Worm (Caenorhabditis elegans) whole organism, L2 larva: ENCODE results near the gene nep-4.

Experiments
- C34F6.9 ChIP-seq: fragments of 150-350 bp; optimal IDR thresholded peaks from 2 replicates; lab custom pipeline; 2014; ENCODE audit warnings: missing biosample characterization, missing genetic modification characterization
- F13H6.1 ChIP-seq: sonication (generic microtip); optimal IDR thresholded peaks from 2 replicates; lab custom pipeline; 2016; ENCODE audit warnings: missing genetic modification characterization, missing compliant biosample characterization
- R02D3.7 ChIP-seq: fragments of 150-350 bp; optimal IDR thresholded peaks from 2 replicates; lab custom pipeline; 2014; ENCODE audit warnings: missing biosample characterization, missing genetic modification characterization
- Y55F3AM.14 ChIP-seq: fragments of 200-800 bp; sonication (Bioruptor generic); optimal IDR thresholded peaks from 2 replicates; lab custom pipeline; 2018; ENCODE audit warnings: mild to moderate bottlenecking, missing genetic modification characterization, missing compliant biosample characterization
- ZK546.5 ChIP-seq: sonication (generic microtip); optimal IDR thresholded peaks from 2 replicates; lab custom pipeline; 2017; ENCODE audit warnings: missing biosample characterization, missing genetic modification characterization
- alr-1 ChIP-seq: fragments of 150-350 bp; optimal IDR thresholded peaks from 2 replicates; lab custom pipeline; 2014; ENCODE audit warnings: missing biosample characterization, missing genetic modification characterization
- aly-2 ChIP-seq: fragments of 150-350 bp; optimal IDR thresholded peaks from 2 replicates; lab custom pipeline; 2014; ENCODE audit warnings: missing biosample characterization, missing genetic modification characterization
- ama-1 ChIP-seq: fragments of 150-350 bp; optimal IDR thresholded peaks from 2 replicates; lab custom pipeline; 2018; ENCODE audit warnings: inconsistent platforms
- blmp-1 ChIP-seq: sonication (generic microtip); optimal IDR thresholded peaks from 2 replicates; lab custom pipeline; 2017; ENCODE audit warnings: missing genetic modification characterization, mild to moderate bottlenecking, missing compliant biosample characterization, antibody characterized with exemption, moderate library complexity; ENCODE audit not compliant: insufficient read depth
- ceh-16 ChIP-seq: fragments of 150-350 bp; optimal IDR thresholded peaks from 2 replicates; lab custom pipeline; 2014; ENCODE audit warnings: missing biosample characterization, missing genetic modification characterization
- ceh-82 ChIP-seq: fragments of 150-350 bp; optimal IDR thresholded peaks from 2 replicates; lab custom pipeline; 2014; ENCODE audit warnings: missing biosample characterization, missing genetic modification characterization
- crh-2 ChIP-seq: sonication (generic microtip); optimal IDR thresholded peaks from 2 replicates; lab custom pipeline; 2017; ENCODE audit warnings: missing biosample characterization, missing genetic modification characterization
- dmd-4 ChIP-seq: sonication (generic microtip); optimal IDR thresholded peaks from 2 replicates; lab custom pipeline; 2017; ENCODE audit warnings: missing biosample characterization, missing genetic modification characterization
- egl-27 ChIP-seq: sonication (generic microtip); optimal IDR thresholded peaks from 3 replicates; lab custom pipeline; 2017; ENCODE audit warnings: missing biosample characterization, missing genetic modification reagents, missing genetic modification characterization
- elt-1 ChIP-seq: fragments of 150-350 bp; optimal IDR thresholded peaks from 2 replicates; lab custom pipeline; 2014; ENCODE audit warnings: missing biosample characterization, missing genetic modification characterization
- elt-3 ChIP-seq: sonication (generic microtip); optimal IDR thresholded peaks from 2 replicates; lab custom pipeline; 2017; ENCODE audit warnings: missing biosample characterization, missing genetic modification characterization
- fos-1 ChIP-seq: fragments of 150-350 bp; optimal IDR thresholded peaks from 2 replicates; lab custom pipeline; 2014; ENCODE audit warnings: missing biosample characterization, missing genetic modification characterization
- gmeb-1 ChIP-seq: fragments of 150-350 bp; optimal IDR thresholded peaks from 2 replicates; lab custom pipeline; 2014; ENCODE audit warnings: missing biosample characterization, missing genetic modification characterization
- lin-11 ChIP-seq: fragments of 150-350 bp; sonication (generic microtip); optimal IDR thresholded peaks from 2 replicates; lab custom pipeline; 2014; ENCODE audit warnings: missing biosample characterization, missing genetic modification characterization, inconsistent platforms, mixed read lengths
- lin-13 ChIP-seq: fragments of 150-350 bp; optimal IDR thresholded peaks from 2 replicates; lab custom pipeline; 2014; ENCODE audit warnings: missing biosample characterization, missing genetic modification reagents, missing genetic modification characterization
- lin-39 ChIP-seq: fragments of 150-350 bp; optimal IDR thresholded peaks from 2 replicates; lab custom pipeline; 2014; ENCODE audit warnings: missing biosample characterization, missing genetic modification reagents, missing genetic modification characterization
- lsy-2 ChIP-seq, 2 experiments: fragments of 150-350 bp in 1 of 2; sonication (generic microtip) in 1 of 2; optimal IDR thresholded peaks; 2 replicates each; lab custom pipeline; 2014 to 2017; ENCODE audit warnings: missing biosample characterization in 2 of 2, missing genetic modification characterization in 2 of 2
- mab-5 ChIP-seq: fragments of 150-350 bp; optimal IDR thresholded peaks from 2 replicates; lab custom pipeline; 2014; ENCODE audit warnings: missing biosample characterization, missing genetic modification characterization
- mbf-1 ChIP-seq: sonication (generic microtip); optimal IDR thresholded peaks from 2 replicates; lab custom pipeline; 2017; ENCODE audit warnings: missing biosample characterization, missing genetic modification characterization
- nhr-11 ChIP-seq: fragments of 150-350 bp; optimal IDR thresholded peaks from 2 replicates; lab custom pipeline; 2014; ENCODE audit warnings: missing biosample characterization, missing genetic modification characterization
- nhr-12 ChIP-seq: fragments of 150-350 bp; optimal IDR thresholded peaks from 2 replicates; lab custom pipeline; 2014; ENCODE audit warnings: missing biosample characterization, missing genetic modification characterization
- nhr-129 ChIP-seq: fragments of 150-350 bp; optimal IDR thresholded peaks from 2 replicates; lab custom pipeline; 2014; ENCODE audit warnings: missing biosample characterization, missing genetic modification characterization
- nhr-21 ChIP-seq: fragments of 150-350 bp; optimal IDR thresholded peaks from 2 replicates; lab custom pipeline; 2014; ENCODE audit warnings: missing biosample characterization, missing genetic modification characterization
- nhr-23 ChIP-seq: fragments of 150-350 bp; optimal IDR thresholded peaks from 2 replicates; lab custom pipeline; 2014; ENCODE audit warnings: missing biosample characterization, missing genetic modification reagents, missing genetic modification characterization
- nhr-237 ChIP-seq: fragments of 150-350 bp; optimal IDR thresholded peaks from 2 replicates; lab custom pipeline; 2014; ENCODE audit warnings: missing biosample characterization, missing genetic modification characterization
- nhr-25 ChIP-seq: fragments of 150-350 bp; sonication (generic microtip); optimal IDR thresholded peaks from 3 replicates; lab custom pipeline; 2014; ENCODE audit warnings: missing biosample characterization, missing genetic modification characterization
- nhr-6 ChIP-seq: fragments of 150-350 bp; optimal IDR thresholded peaks from 2 replicates; lab custom pipeline; 2014; ENCODE audit warnings: missing biosample characterization, missing genetic modification characterization
- nhr-77 ChIP-seq: fragments of 150-350 bp; optimal IDR thresholded peaks from 2 replicates; lab custom pipeline; 2014; ENCODE audit warnings: missing biosample characterization, missing genetic modification characterization
- peb-1 ChIP-seq: fragments of 150-350 bp; optimal IDR thresholded peaks from 2 replicates; lab custom pipeline; 2014; ENCODE audit warnings: missing biosample characterization, missing genetic modification characterization
- sem-4 ChIP-seq: fragments of 150-350 bp; optimal IDR thresholded peaks from 2 replicates; lab custom pipeline; 2014; ENCODE audit warnings: missing biosample characterization, missing genetic modification reagents, missing genetic modification characterization
- skn-1 ChIP-seq: sonication (generic microtip); optimal IDR thresholded peaks from 2 replicates; lab custom pipeline; 2017; ENCODE audit warnings: missing biosample characterization, missing genetic modification characterization
- sma-9 ChIP-seq, 2 experiments: fragments of 150-350 bp in 1 of 2; sonication (generic microtip) in 1 of 2; optimal IDR thresholded peaks; 2 replicates each; lab custom pipeline; 2014 to 2016; ENCODE audit warnings: missing genetic modification characterization in 2 of 2, mild to moderate bottlenecking in 1 of 2, missing biosample characterization in 1 of 2, missing compliant biosample characterization in 1 of 2, missing genetic modification reagents in 1 of 2, moderate library complexity in 1 of 2
- snpc-4 ChIP-seq: fragments of 150-350 bp; optimal IDR thresholded peaks from 2 replicates; lab custom pipeline; 2014; ENCODE audit warnings: missing biosample characterization, missing genetic modification characterization
- unc-39 ChIP-seq: fragments of 150-350 bp; optimal IDR thresholded peaks from 2 replicates; lab custom pipeline; 2014; ENCODE audit warnings: missing biosample characterization, missing genetic modification characterization
- unc-55 ChIP-seq: fragments of 150-350 bp; sonication (generic microtip); optimal IDR thresholded peaks from 3 replicates; lab custom pipeline; 2014; ENCODE audit warnings: missing biosample characterization, missing genetic modification reagents, missing genetic modification characterization
- zag-1 ChIP-seq: fragments of 150-350 bp; optimal IDR thresholded peaks from 2 replicates; lab custom pipeline; 2014; ENCODE audit warnings: missing biosample characterization, missing genetic modification characterization
- ztf-1 ChIP-seq: fragments of 200-800 bp; sonication (Bioruptor generic); conservative IDR thresholded peaks from 2 replicates; pipeline ENCODE4 v1.3.6; 2022; ENCODE audit warnings: missing genetic modification characterization, missing compliant biosample characterization
- ztf-11 ChIP-seq: sonication (generic microtip); optimal IDR thresholded peaks from 2 replicates; lab custom pipeline; 2017; ENCODE audit warnings: missing biosample characterization, missing genetic modification characterization
- ztf-4 ChIP-seq: fragments of 150-350 bp; optimal IDR thresholded peaks from 2 replicates; lab custom pipeline; 2014; ENCODE audit warnings: missing biosample characterization, missing genetic modification characterization

The nep-4 gene

DNA sequence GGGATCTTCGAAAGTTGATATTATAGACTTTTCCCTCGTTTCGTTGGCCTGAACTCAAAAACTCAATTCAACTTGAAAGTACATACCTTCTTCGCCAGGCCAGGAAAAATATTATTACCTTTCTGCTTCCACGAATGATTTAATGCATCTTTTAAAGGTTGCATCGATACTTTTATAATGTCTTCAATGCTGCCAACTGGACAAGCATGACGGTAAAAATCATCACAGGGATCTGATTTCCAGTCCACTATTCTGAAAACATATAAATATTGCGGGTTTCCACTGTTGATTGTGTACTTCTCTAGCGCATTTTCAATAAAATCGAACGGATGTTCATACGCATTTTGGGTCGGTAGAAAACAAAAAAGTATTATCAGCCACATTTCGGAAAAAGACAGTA is at the start of gene nep-4:
TSS of gene nep-4 (minus strand) at position 393 of the 400 bp plus-strand sequence.
- TF ChIP-seq nhr-237: no peak
- TF ChIP-seq blmp-1 (tag; lab: Kevin White, UChicago): no peak
- no peak for TF ChIP-seq F13H6.1 (tag; lab: Kevin White, UChicago)
- no peak for TF ChIP-seq peb-1
- TF ChIP-seq ztf-11 (tag; lab: Kevin White, UChicago): no peak
- TF ChIP-seq mbf-1: no peak
- TF ChIP-seq gmeb-1 (tag; lab: Kevin White, UChicago): no peak
- TF ChIP-seq lsy-2 (tag; optimal IDR thresholded peaks at IDR 0.05; lab: Kevin White, UChicago): no peak
- TF ChIP-seq, all 48 proteins: peak for 0

DNA sequence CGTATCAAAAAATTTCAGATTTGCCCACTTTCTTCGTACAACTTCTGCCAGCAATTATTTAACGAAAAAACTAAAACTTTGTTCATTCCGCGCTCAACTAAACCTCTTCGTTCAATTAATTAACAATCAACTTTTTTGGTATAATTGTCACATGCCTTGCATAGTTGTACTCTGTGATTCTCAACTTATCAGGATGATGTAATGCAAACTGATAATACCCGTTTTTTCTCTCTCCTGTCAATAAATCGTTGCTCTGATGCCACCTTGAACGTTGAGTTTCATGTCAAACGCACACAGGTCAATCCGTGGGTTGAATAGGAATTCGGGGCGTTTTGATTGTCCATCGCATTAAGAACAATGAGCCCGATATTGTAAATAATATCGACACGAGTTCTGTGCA is 42.4 kb upstream of the nep-4 start:
- TF ChIP-seq nhr-129 (tag; lab: Kevin White, UChicago) (peak; percentile 84), nhr-23 (tag; lab: Kevin White, UChicago) (no peak), crh-2 (tag; lab: Kevin White, UChicago) (peak; percentile 65), ztf-11 (tag; lab: Kevin White, UChicago) (no peak), fos-1 (tag; lab: Kevin White, UChicago) (peak; percentile 67), nhr-21 (tag; lab: Kevin White, UChicago) (no peak), sma-9 (GFP tag; optimal IDR thresholded peaks at IDR 0.05; lab: Kevin White, UChicago) (peak; percentile 38), sma-9 (tag; optimal IDR thresholded peaks at IDR 0.05; lab: Kevin White, UChicago) (no peak), F13H6.1 (tag; lab: Kevin White, UChicago) (peak; percentile 47), mab-5 (tag; lab: Kevin White, UChicago) (no peak)
- TF ChIP-seq, all 48 proteins: peak for 5

DNA sequence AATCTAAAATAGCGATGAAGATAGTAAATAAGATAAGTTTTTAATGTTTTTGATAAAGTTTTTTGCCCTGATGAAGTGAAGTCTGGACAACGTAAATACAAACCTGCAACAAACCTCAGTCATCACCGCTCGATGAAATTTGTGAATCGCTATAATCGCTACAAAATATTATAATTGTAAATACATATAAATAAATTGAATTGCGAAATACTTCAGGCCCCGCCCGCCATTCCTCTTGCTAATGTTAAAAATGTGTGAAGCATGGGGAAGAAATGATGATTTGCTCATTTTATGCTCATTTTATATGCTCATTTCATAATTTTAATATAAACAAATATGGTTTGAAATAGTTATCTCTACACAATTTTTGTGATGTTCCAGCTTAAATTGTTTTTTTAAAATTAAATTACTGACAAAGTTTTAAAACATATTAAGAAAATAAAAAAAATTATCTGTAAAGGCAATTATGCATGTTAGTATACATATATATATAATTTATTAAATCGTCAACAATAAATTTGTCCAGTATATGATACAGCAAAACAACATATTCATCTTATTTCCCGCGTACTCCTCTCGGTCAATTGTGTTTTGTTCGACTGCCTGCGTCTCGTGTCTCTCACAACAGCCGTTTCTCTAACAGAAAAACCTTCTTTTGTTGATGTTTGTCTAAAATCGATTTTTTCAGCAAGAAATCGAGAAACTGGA is 41.0 kb upstream of the nep-4 start, which contains the start of gene sid-5:
TSS of gene sid-5 (plus strand) at position 658 of the 708 bp plus-strand sequence.
- TF ChIP-seq nhr-129 (tag; lab: Kevin White, UChicago): peak; percentile 7
- TF ChIP-seq nhr-25 (tag; lab: Kevin White, UChicago): peak; percentile 8
- TF ChIP-seq dmd-4 (tag; lab: Kevin White, UChicago): no peak

DNA sequence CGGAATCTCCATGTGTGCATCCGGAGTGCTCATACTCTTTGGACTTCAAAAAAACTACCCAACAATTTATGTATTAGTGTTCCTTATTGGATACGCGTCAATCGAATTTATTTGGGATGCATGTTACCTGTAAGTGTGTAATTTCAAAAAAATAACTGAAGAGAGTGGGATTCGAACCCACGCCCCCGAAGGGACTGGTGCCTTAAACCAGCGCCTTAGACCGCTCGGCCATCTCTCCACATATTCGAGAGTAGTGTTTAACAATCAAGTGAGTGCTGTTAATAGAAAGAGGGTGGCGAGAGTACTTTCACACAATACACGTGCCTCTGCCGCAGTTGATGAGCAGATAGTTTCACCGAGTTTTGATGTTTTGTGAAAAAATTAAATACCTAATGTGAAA is 39.7 kb upstream of the nep-4 start:
- TF ChIP-seq nhr-237: no peak
- no peak for TF ChIP-seq ama-1 (lab: Kevin White, UChicago)
- TF ChIP-seq ZK546.5 (tag; lab: Kevin White, UChicago): no peak
- no peak for TF ChIP-seq nhr-23 (tag; lab: Kevin White, UChicago)
- TF ChIP-seq F13H6.1 (tag; lab: Kevin White, UChicago): peak; percentile 55
- no peak for TF ChIP-seq elt-3
- TF ChIP-seq sem-4 (tag; lab: Kevin White, UChicago): no peak
- TF ChIP-seq lin-11 (tag; lab: Kevin White, UChicago): no peak
- no peak for TF ChIP-seq ztf-4
- no peak for TF ChIP-seq unc-39 (tag; lab: Kevin White, UChicago)
- TF ChIP-seq nhr-6 (tag; lab: Kevin White, UChicago): no peak
- TF ChIP-seq R02D3.7: no peak
- no peak for TF ChIP-seq ceh-82
- peak; percentile 74 for TF ChIP-seq unc-55
- TF ChIP-seq Y55F3AM.14 (GFP tag; lab: Kevin White, UChicago): no peak
- no peak for TF ChIP-seq nhr-11 (tag; lab: Kevin White, UChicago)
- TF ChIP-seq elt-1 (tag; lab: Kevin White, UChicago): no peak
- no peak for TF ChIP-seq ztf-1 (GFP tag; lab: Robert Waterston, UW)
- TF ChIP-seq egl-27 (tag; lab: Kevin White, UChicago): no peak
- TF ChIP-seq lin-39 (tag; lab: Kevin White, UChicago): no peak
- TF ChIP-seq C34F6.9 (tag; lab: Kevin White, UChicago): peak; percentile 11
- TF ChIP-seq alr-1 (tag; lab: Kevin White, UChicago): no peak
- TF ChIP-seq nhr-129 (tag; lab: Kevin White, UChicago): peak; percentile 74
- no peak for TF ChIP-seq nhr-12
- TF ChIP-seq lin-13 (GFP tag; lab: Kevin White, UChicago): peak; percentile 36
- TF ChIP-seq aly-2: no peak
- TF ChIP-seq lsy-2 (tag; optimal IDR thresholded peaks at IDR 0.05; lab: Kevin White, UChicago): peak; percentile 37 to 41
- no peak for TF ChIP-seq snpc-4 (tag; lab: Kevin White, UChicago)
- TF ChIP-seq skn-1 (tag; lab: Kevin White, UChicago): no peak
- TF ChIP-seq nhr-25 (tag; lab: Kevin White, UChicago): peak; percentile 7
- TF ChIP-seq ztf-11 (tag; lab: Kevin White, UChicago): no peak
- TF ChIP-seq nhr-77 (tag; lab: Kevin White, UChicago): no peak
- TF ChIP-seq sma-9 (GFP tag; optimal IDR thresholded peaks at IDR 0.05; lab: Kevin White, UChicago): peak; percentile 46
- TF ChIP-seq sma-9 (tag; optimal IDR thresholded peaks at IDR 0.05; lab: Kevin White, UChicago): no peak
- no peak for TF ChIP-seq mbf-1
- TF ChIP-seq fos-1 (tag; lab: Kevin White, UChicago): peak; percentile 25
- no peak for TF ChIP-seq blmp-1 (tag; lab: Kevin White, UChicago)
- no peak for TF ChIP-seq mab-5 (tag; lab: Kevin White, UChicago)
- no peak for TF ChIP-seq ceh-16
- TF ChIP-seq zag-1 (tag; lab: Kevin White, UChicago): no peak
